Fruit fly (Drosophila melanogaster): ENCODE data around the gene Sfp70A4.
A peak's percentile ranks its signal among the peaks of the same experiment; 100 is the strongest.

Sfp70A4 gene

DNA sequence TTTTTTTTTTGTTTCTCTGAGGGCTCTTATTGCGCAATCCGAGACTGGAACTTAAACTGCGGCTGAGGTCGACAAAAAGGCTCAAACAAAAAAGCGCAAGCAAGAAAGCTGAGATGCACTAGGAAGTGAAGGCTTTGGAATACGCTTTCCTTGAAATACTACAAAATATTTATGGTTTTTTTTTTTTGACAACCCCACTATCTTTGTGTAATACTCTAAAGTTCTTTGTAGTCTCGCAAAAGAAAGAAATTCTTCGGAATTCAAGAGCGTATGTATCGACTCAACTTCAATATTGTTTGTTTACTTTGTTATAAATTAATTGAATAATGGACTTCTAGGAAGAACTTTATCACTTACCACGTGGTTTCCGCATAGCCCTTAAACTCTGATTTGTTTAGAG, 8.5 kb downstream of the Sfp70A4 start (continued):
- TF ChIP-seq OdsH (GFP tag; optimal IDR thresholded peaks at IDR 0.05) (peak; percentile 27), Met (GFP tag; optimal IDR thresholded peaks at IDR 0.05) (no peak), CG4318 (GFP tag; optimal IDR thresholded peaks at IDR 0.05) (no peak), achi (GFP tag; optimal IDR thresholded peaks at IDR 0.05) (peak; percentile 17), dac (GFP tag; optimal IDR thresholded peaks at IDR 0.05) (no peak), lz (GFP tag; optimal IDR thresholded peaks at IDR 0.05) (no peak), topi (GFP tag; optimal IDR thresholded peaks at IDR 0.05) (no peak), CG6276 (GFP tag; optimal IDR thresholded peaks at IDR 0.05) (no peak), Eip75B (GFP tag; optimal IDR thresholded peaks at IDR 0.05) (peak; percentile 48), CG8319 (GFP tag; optimal IDR thresholded peaks at IDR 0.05) (no peak), CG8119 (GFP tag; IDR thresholded peaks at IDR 0.05) (no peak), CG6854 (GFP tag; optimal IDR thresholded peaks at IDR 0.05) (no peak), CG3032 (tag; optimal IDR thresholded peaks at IDR 0.05) (no peak), CG16779 (tag; optimal IDR thresholded peaks at IDR 0.05) (no peak), CG10631 (GFP tag; optimal IDR thresholded peaks at IDR 0.05) (peak; percentile 39)

DNA sequence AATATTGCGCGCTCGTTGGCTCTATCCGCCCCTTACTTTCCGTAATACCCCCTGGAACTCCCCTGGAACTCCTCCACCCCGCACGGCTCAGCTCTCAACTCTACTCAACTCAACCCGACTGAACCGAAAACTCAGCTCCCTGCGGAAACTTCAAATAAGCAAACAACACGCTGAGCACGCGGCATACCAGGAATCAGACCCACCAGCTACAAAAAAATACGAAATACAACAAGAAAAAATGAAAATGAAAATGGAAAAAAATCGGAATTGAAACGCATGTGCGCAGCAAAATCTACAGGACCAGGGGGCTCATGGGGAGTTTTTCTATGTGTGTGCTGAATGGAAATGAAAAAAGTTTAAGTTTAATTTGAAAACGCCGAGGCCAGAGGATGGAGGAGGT, 10.0 kb downstream of the Sfp70A4 start:
- no peak for TF ChIP-seq eg (GFP tag; IDR thresholded peaks at IDR 0.05)
- peak in 1 of 2 experiments; percentile 10 for TF ChIP-seq ss (GFP tag; optimal IDR thresholded peaks at IDR 0.05)

DNA sequence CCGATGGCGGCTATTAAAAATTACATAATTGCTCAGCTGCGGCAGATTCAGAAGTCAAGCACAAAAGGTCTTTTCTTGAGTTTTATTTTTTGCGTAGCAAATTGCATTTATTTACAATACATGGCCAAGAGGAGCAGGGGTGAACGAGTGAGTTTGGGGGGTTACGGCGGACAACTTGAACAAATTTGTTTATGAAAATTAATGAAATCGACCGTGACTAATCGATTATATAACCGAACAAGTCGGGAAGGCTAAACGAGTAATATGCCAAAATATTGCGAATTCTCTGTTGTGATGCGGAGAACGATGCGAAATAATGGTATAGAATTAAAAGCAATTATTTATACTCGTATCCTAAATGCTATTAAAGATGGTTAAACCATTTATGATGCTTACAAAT, 12.4 kb downstream of the Sfp70A4 start:
- TF ChIP-seq svp (GFP tag) (no peak), CG9139 (GFP tag; optimal IDR thresholded peaks at IDR 0.05) (no peak), CG11294 (GFP tag; IDR thresholded peaks at IDR 0.05) (no peak), Gug (GFP tag; IDR thresholded peaks at IDR 0.05) (no peak), cyc (GFP tag; optimal IDR thresholded peaks at IDR 0.05) (no peak), Eip78C (GFP tag) (no peak), CG8632 (GFP tag; optimal IDR thresholded peaks at IDR 0.05) (no peak), CG8319 (GFP tag; optimal IDR thresholded peaks at IDR 0.05) (no peak), CG11762 (GFP tag; optimal IDR thresholded peaks at IDR 0.05; ENCODE audit: insufficient read depth) (no peak)

DNA sequence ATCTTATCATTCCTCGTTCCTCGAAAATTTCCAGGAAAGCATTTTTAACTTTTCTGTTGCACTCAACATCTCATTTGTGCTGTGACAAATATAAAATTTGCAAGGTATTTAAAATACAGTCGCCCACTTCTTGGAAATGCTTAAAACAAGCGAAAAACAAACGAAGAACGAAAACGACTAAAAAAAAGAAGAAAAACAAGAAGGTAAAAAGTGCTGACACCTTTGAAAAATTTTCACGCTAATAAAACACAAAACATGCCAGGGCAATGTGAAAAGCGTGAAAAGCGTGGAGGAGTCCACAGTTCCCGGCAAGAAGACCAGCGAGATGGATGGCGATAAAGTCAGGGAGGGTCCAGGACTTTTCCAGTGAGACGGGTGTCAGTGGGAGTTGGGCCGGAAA, 14.6 kb downstream of the Sfp70A4 start:
- no peak for TF ChIP-seq acj6 (GFP tag; optimal IDR thresholded peaks at IDR 0.05)
- TF ChIP-seq CG31627 (GFP tag; optimal IDR thresholded peaks at IDR 0.05) = no peak
- TF ChIP-seq Ets96B (tag; optimal IDR thresholded peaks at IDR 0.05) = no peak
- no peak for TF ChIP-seq CG34406 (GFP tag; optimal IDR thresholded peaks at IDR 0.05)
- no peak for TF ChIP-seq CG6854 (GFP tag; optimal IDR thresholded peaks at IDR 0.05)
- TF ChIP-seq Gug (GFP tag; IDR thresholded peaks at IDR 0.05) = no peak
- no peak for TF ChIP-seq Eip93F (GFP tag; optimal IDR thresholded peaks at IDR 0.05)
- TF ChIP-seq OdsH (GFP tag; optimal IDR thresholded peaks at IDR 0.05) = no peak
- no peak for TF ChIP-seq CG8319 (GFP tag; optimal IDR thresholded peaks at IDR 0.05)

DNA sequence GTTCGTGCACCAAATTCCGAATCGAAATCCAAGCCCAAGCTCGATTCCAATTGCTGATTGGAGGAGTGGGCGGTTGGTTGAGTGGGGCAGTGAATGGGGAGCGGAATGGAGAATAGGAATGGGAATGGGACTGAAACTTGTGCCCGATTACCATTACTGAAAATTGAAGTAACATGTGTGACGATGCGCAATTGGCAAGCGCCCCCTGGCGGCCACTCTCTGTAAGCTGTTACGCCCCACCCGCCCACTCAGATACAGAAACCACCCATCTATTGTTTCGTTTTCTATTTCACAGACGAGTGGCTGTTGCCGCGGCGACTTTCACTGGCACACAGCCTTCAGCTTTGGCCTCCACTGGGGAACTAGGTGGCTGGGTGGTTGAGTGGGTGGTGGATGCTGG, 25.4 kb downstream of the Sfp70A4 start:
- TF ChIP-seq svp (GFP tag) (peak; percentile 3), spab (GFP tag; optimal IDR thresholded peaks at IDR 0.05) (no peak)

dm6 chr3L:13267893-13268292, 28.8 kb downstream of the Sfp70A4 start:
- TF ChIP-seq Eip78C (GFP tag) (peak; percentile 89), CG10669 (GFP tag; optimal IDR thresholded peaks at IDR 0.05) (peak; percentile 31), Hr4 (GFP tag; optimal IDR thresholded peaks at IDR 0.05) (no peak), Sox102F (GFP tag; optimal IDR thresholded peaks at IDR 0.05) (no peak), Sox15 (GFP tag; optimal IDR thresholded peaks at IDR 0.05) (no peak), CG11762 (GFP tag; optimal IDR thresholded peaks at IDR 0.05; ENCODE audit: insufficient read depth) (peak; percentile 21), dsx (GFP tag; optimal IDR thresholded peaks at IDR 0.05; ENCODE audit: poor library complexity, severe bottlenecking) (peak; percentile 55), Smox (GFP tag; optimal IDR thresholded peaks at IDR 0.05) (no peak), CG6163 (GFP tag; IDR thresholded peaks at IDR 0.05) (no peak), dac (GFP tag; optimal IDR thresholded peaks at IDR 0.05) (no peak), CG32006 (GFP tag; optimal IDR thresholded peaks at IDR 0.05) (no peak), CG3032 (tag; optimal IDR thresholded peaks at IDR 0.05) (no peak), svp (GFP tag) (peak; percentile 7), CG3919 (GFP tag; optimal IDR thresholded peaks at IDR 0.05) (no peak), CG8119 (GFP tag; IDR thresholded peaks at IDR 0.05) (no peak), Sox14 (GFP tag; optimal IDR thresholded peaks at IDR 0.05) (no peak), CG9139 (GFP tag; optimal IDR thresholded peaks at IDR 0.05) (no peak), Ets96B (tag; optimal IDR thresholded peaks at IDR 0.05) (peak; percentile 40), pdm3 (GFP tag; optimal IDR thresholded peaks at IDR 0.05) (no peak), CG8319 (GFP tag; optimal IDR thresholded peaks at IDR 0.05) (no peak)

Data from whole organism, prepupa.